Fruit fly (Drosophila melanogaster): Measurements from ENCODE around the gene Hmgcr.

Hmgcr gene

DNA sequence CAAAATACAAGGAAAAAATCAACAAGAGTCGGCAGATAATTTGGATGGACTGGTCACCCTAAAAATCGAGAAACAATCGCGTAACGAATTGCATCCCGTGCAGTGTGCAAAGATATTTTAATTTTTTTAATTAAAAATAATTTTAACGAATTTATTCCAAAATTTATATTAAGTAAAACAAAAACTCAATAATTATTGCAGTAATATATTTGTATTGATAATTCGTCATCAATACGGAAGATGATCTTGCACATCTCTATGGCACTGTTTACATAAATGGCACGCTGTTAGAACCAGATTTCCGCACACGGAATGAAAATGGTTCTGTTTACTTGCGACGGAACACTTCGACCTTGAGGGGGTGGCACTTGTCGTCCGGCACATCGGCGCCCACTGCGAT lies 39.7 kb downstream of the Hmgcr start, which contains the start of gene tst (continued):
- peak; percentile 86 for TF ChIP-seq CG1233 (GFP tag; optimal IDR thresholded peaks at IDR 0.05)
- TF ChIP-seq chif (GFP tag; optimal IDR thresholded peaks at IDR 0.05) = peak in 1 of 2 experiments; percentile 55
- peak; percentile 80 for TF ChIP-seq salm (tag; optimal IDR thresholded peaks at IDR 0.05)
- peak; percentile 88 for TF ChIP-seq CG43689 (GFP tag; IDR thresholded peaks at IDR 0.05)
- TF ChIP-seq CG11504 (tag; optimal IDR thresholded peaks at IDR 0.05) = peak; percentile 92
- TF ChIP-seq CG12071 (GFP tag; optimal IDR thresholded peaks at IDR 0.05) = no peak
- peak; percentile 8 for TF ChIP-seq Hand (GFP tag; optimal IDR thresholded peaks at IDR 0.05)
- peak; percentile 74 for TF ChIP-seq chm (GFP tag; IDR thresholded peaks at IDR 0.05)
- no peak for TF ChIP-seq nerfin-2 (GFP tag; IDR thresholded peaks at IDR 0.05; ENCODE audit: partially characterized antibody)
- peak; percentile 87 for TF ChIP-seq CG30431 (GFP tag; optimal IDR thresholded peaks at IDR 0.05)
- peak; percentile 89 for TF ChIP-seq CG7556 (GFP tag; optimal IDR thresholded peaks at IDR 0.05)
- peak; percentile 20 for TF ChIP-seq Dp (GFP tag; optimal IDR thresholded peaks at IDR 0.05)
- TF ChIP-seq CG31365 (tag; optimal IDR thresholded peaks at IDR 0.05) = peak; percentile 19
- TF ChIP-seq Nf-YB (GFP tag; optimal IDR thresholded peaks at IDR 0.05) = peak; percentile 69
- TF ChIP-seq mirr (GFP tag; optimal IDR thresholded peaks at IDR 0.05) = peak; percentile 21
- peak; percentile 91 for TF ChIP-seq trem (tag; optimal IDR thresholded peaks at IDR 0.05)
- TF ChIP-seq CG7963 (GFP tag; IDR thresholded peaks at IDR 0.05; ENCODE audit: partially characterized antibody) = no peak
- TF ChIP-seq Fer1 (GFP tag; optimal IDR thresholded peaks at IDR 0.05) = peak; percentile 89
- TF ChIP-seq pfk (GFP tag; optimal IDR thresholded peaks at IDR 0.05) = no peak
- peak; percentile 91 for TF ChIP-seq Atf6 (GFP tag; IDR thresholded peaks at IDR 0.05)
- no peak for TF ChIP-seq tna (GFP tag; IDR thresholded peaks at IDR 0.05; ENCODE audit: partially characterized antibody)
- TF ChIP-seq Asciz (GFP tag; optimal IDR thresholded peaks at IDR 0.05) = no peak
- peak; percentile 80 for TF ChIP-seq Fer2 (tag; optimal IDR thresholded peaks at IDR 0.05)
- TF ChIP-seq btn (GFP tag; optimal IDR thresholded peaks at IDR 0.05) = no peak
- peak; percentile 97 for TF ChIP-seq lmd (GFP tag; IDR thresholded peaks at IDR 0.05)
- peak; percentile 61; the same call in 1 of the 2 replicates for TF ChIP-seq Scr (GFP tag; IDR thresholded peaks at IDR 0.05; ENCODE audit: partially characterized antibody)
- peak; percentile 71 for TF ChIP-seq YL-1 (GFP tag; optimal IDR thresholded peaks at IDR 0.05)
- TF ChIP-seq lov (optimal IDR thresholded peaks at IDR 0.05) = no peak
- peak; percentile 93 for TF ChIP-seq lov (GFP tag; IDR thresholded peaks at IDR 0.05)
- TF ChIP-seq CG4328 (GFP tag; optimal IDR thresholded peaks at IDR 0.05) = peak; percentile 41
- no peak for TF ChIP-seq CG13894 (tag; optimal IDR thresholded peaks at IDR 0.05)
- TF ChIP-seq CG6683 (GFP tag; optimal IDR thresholded peaks at IDR 0.05) = peak; percentile 81
- TF ChIP-seq CG8944 (GFP tag; optimal IDR thresholded peaks at IDR 0.05) = peak; percentile 34
- TF ChIP-seq CG42726 (GFP tag; IDR thresholded peaks at IDR 0.05; ENCODE audit: partially characterized antibody) = no peak
- TF ChIP-seq Ada2b (GFP tag; IDR thresholded peaks at IDR 0.05) = peak; percentile 96
- TF ChIP-seq CG32767 (GFP tag; IDR thresholded peaks at IDR 0.05) = peak; percentile 93
- no peak for TF ChIP-seq inv (GFP tag; IDR thresholded peaks at IDR 0.05; ENCODE audit: partially characterized antibody)
- TF ChIP-seq Rx (GFP tag; IDR thresholded peaks at IDR 0.05) = peak; percentile 93
- TF ChIP-seq Hmr (GFP tag; optimal IDR thresholded peaks at IDR 0.05) = peak; percentile 91
- TF ChIP-seq danr (GFP tag; IDR thresholded peaks at IDR 0.05) = peak; percentile 92
- peak; percentile 24 for TF ChIP-seq CG33213 (GFP tag; optimal IDR thresholded peaks at IDR 0.05)
- peak; percentile 83 for TF ChIP-seq CG18764 (GFP tag; optimal IDR thresholded peaks at IDR 0.05)
- TF ChIP-seq CG7271 (tag; optimal IDR thresholded peaks at IDR 0.05) = peak; percentile 87
- peak; percentile 93 for TF ChIP-seq cas (GFP tag; IDR thresholded peaks at IDR 0.05)
- peak; percentile 59; the same call in 1 of the 3 replicates for TF ChIP-seq z (GFP tag; IDR thresholded peaks at IDR 0.05)
- TF ChIP-seq eve (GFP tag; optimal IDR thresholded peaks at IDR 0.05) = no peak
- no peak for TF ChIP-seq hkb (optimal IDR thresholded peaks at IDR 0.05)
- TF ChIP-seq hkb (GFP tag; IDR thresholded peaks at IDR 0.05) = peak; percentile 93
- no peak for TF ChIP-seq her (GFP tag; optimal IDR thresholded peaks at IDR 0.05)
- no peak for TF ChIP-seq CG6791 (GFP tag; IDR thresholded peaks at IDR 0.05; ENCODE audit: partially characterized antibody)
